Fruit fly (Drosophila melanogaster): ENCODE results near the gene CG5139.

The CG5139 gene

DNA sequence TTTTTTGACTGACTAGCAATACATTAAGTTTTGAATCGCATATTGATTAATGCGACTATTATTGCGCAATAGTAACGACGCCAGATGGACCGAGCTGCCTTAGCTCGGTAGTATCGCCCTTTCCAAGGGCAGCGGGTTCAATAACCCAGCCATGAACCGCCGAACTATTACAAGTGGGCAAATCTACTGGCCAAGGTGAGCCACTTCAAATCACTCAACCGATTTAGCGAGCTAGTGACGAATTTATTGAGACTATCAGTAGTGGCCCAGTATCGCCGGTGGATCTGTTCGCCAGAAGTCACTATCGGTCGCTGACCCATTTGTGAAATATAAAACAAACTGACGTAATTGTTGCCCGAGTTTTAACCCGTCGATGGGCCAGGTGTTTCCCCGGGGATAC is 19.4 kb upstream of the CG5139 start:
- TF ChIP-seq salr (GFP tag; optimal IDR thresholded peaks at IDR 0.05) (no peak), CG1621 (tag; optimal IDR thresholded peaks at IDR 0.05) (no peak), eg (GFP tag; IDR thresholded peaks at IDR 0.05) (no peak), Met (GFP tag; optimal IDR thresholded peaks at IDR 0.05) (no peak)

DNA sequence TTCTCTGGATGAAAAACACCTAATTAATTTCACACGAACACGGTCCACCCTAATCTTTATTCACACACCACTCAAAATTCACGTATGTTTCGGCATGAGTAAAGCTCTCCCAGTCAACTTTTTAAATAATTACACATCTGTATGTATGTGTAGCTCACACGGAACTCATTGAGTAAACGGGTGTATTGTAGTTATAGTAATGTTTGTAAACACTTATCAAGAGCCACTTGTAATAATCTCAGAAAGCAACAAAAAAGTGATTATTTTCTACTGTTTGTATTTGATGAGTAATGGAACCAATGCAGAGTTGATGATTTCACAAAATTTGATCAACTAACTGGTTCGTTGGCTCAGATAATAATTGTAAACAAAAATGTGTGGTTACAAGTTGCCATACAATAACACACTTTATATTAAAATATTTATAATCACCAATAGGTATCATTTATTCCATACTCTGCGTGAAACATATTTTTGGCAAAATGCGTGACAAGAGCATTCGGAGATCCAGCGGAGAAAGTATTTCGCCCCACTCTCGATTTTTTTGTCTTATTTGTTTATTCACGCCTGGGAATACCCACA is 18.9 kb upstream of the CG5139 start:
- TF ChIP-seq topi (GFP tag; optimal IDR thresholded peaks at IDR 0.05), result no peak
- no peak for TF ChIP-seq CG6808 (GFP tag; optimal IDR thresholded peaks at IDR 0.05)
- no peak for TF ChIP-seq CG15336 (GFP tag; IDR thresholded peaks at IDR 0.05)
- peak; percentile 50 for TF ChIP-seq Met (GFP tag; optimal IDR thresholded peaks at IDR 0.05)
- TF ChIP-seq lz (GFP tag; optimal IDR thresholded peaks at IDR 0.05), result no peak
- no peak for TF ChIP-seq Eip93F (GFP tag; optimal IDR thresholded peaks at IDR 0.05)
- TF ChIP-seq eg (GFP tag; IDR thresholded peaks at IDR 0.05), result no peak
- peak; percentile 40 for TF ChIP-seq OdsH (GFP tag; optimal IDR thresholded peaks at IDR 0.05)
- peak; percentile 66 for TF ChIP-seq fkh (GFP tag; optimal IDR thresholded peaks at IDR 0.05)
- TF ChIP-seq Lpt (GFP tag; optimal IDR thresholded peaks at IDR 0.05), result no peak
- peak; percentile 47 for TF ChIP-seq esn (GFP tag; optimal IDR thresholded peaks at IDR 0.05)
- peak; percentile 24 for TF ChIP-seq pdm3 (GFP tag; optimal IDR thresholded peaks at IDR 0.05)
- TF ChIP-seq CG8319 (GFP tag; optimal IDR thresholded peaks at IDR 0.05), result no peak
- peak; percentile 20 for TF ChIP-seq CG31627 (GFP tag; optimal IDR thresholded peaks at IDR 0.05)

- no peak for TF ChIP-seq topi (GFP tag; optimal IDR thresholded peaks at IDR 0.05)
- TF ChIP-seq CG6276 (GFP tag; optimal IDR thresholded peaks at IDR 0.05), result no peak
Measured at dm6 chr2L:1217033-1217612, 18.1 kb upstream of the CG5139 start.

- TF ChIP-seq CG11294 (GFP tag; IDR thresholded peaks at IDR 0.05) (no peak), achi (GFP tag; optimal IDR thresholded peaks at IDR 0.05) (peak; percentile 4), ss (GFP tag; optimal IDR thresholded peaks at IDR 0.05) (no peak), dac (GFP tag; optimal IDR thresholded peaks at IDR 0.05) (no peak), CG4318 (GFP tag; optimal IDR thresholded peaks at IDR 0.05) (no peak), CG3919 (GFP tag; optimal IDR thresholded peaks at IDR 0.05) (peak; percentile 11), CG6163 (GFP tag; IDR thresholded peaks at IDR 0.05) (peak; percentile 47; the same call in 1 of the 3 replicates), pdm3 (GFP tag; optimal IDR thresholded peaks at IDR 0.05) (peak; percentile 11), Lpt (GFP tag; optimal IDR thresholded peaks at IDR 0.05) (no peak), cyc (GFP tag; optimal IDR thresholded peaks at IDR 0.05) (no peak), esn (GFP tag; optimal IDR thresholded peaks at IDR 0.05) (peak; percentile 1), OdsH (GFP tag; optimal IDR thresholded peaks at IDR 0.05) (peak; percentile 18), CG10631 (GFP tag; optimal IDR thresholded peaks at IDR 0.05) (peak; percentile 16), eg (GFP tag; IDR thresholded peaks at IDR 0.05) (0 out of 3 replicates have a peak, but pooled peaks have one; percentile 18), svp (GFP tag) (peak; percentile 36), Eip78C (GFP tag) (peak; percentile 51), CG6792 (GFP tag; optimal IDR thresholded peaks at IDR 0.05) (peak; percentile 6), Smox (GFP tag; optimal IDR thresholded peaks at IDR 0.05) (peak; percentile 4), Eip93F (GFP tag; optimal IDR thresholded peaks at IDR 0.05) (no peak)
Measured at dm6 chr2L:1214465-1214864, 15.4 kb upstream of the CG5139 start.

DNA sequence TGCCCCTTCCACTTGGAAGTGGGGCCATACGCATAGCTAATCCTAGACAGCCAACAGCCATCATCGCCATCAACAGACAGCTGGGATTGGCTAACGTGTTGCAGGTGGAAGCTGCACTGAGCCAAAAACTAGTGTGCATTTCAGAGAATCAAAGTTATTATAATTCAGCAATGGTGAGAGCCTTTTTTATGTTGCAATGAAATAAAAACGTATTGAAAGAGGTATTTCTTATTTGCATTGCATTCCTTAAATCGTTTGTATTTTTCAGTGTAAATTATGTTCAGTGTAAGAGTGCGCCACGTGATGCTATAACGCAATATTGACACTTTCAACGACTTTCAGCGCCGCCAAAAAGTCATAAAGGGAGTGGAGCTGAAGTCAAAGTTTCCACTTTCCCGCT is 14.5 kb upstream of the CG5139 start:
- TF ChIP-seq CG6792 (GFP tag; optimal IDR thresholded peaks at IDR 0.05) (no peak), Eip78C (GFP tag) (peak; percentile 47), fd59A (GFP tag; optimal IDR thresholded peaks at IDR 0.05) (no peak), lz (GFP tag; optimal IDR thresholded peaks at IDR 0.05) (no peak), topi (GFP tag; optimal IDR thresholded peaks at IDR 0.05) (no peak), ss (GFP tag; optimal IDR thresholded peaks at IDR 0.05) (no peak), CG9139 (GFP tag; optimal IDR thresholded peaks at IDR 0.05) (no peak), OdsH (GFP tag; optimal IDR thresholded peaks at IDR 0.05) (peak; percentile 6), Sox14 (GFP tag; optimal IDR thresholded peaks at IDR 0.05) (no peak)
